Fruit fly (Drosophila melanogaster): ENCODE measurements around the gene disp.

disp gene

dm6 chr3R:5862032-5862641 lies 6.0 kb upstream of the disp start, which contains the start of gene CG2017 (continued):
- TF ChIP-seq CG12744 (GFP tag; optimal IDR thresholded peaks at IDR 0.05) (peak; percentile 20), Dip2 (GFP tag; IDR thresholded peaks at IDR 0.05) (no peak), CG5953 (GFP tag; IDR thresholded peaks at IDR 0.05) (no peak), CG14050 (GFP tag; IDR thresholded peaks at IDR 0.05) (peak; percentile 26; the same call in 1 of the 3 replicates), ssp (GFP tag; IDR thresholded peaks at IDR 0.05) (no peak), Med (GFP tag) (peak; percentile 95), CG4617 (GFP tag; optimal IDR thresholded peaks at IDR 0.05; ENCODE audit: borderline replicate concordance) (peak; percentile 84), Jarid2 (GFP tag; optimal IDR thresholded peaks at IDR 0.05) (peak; percentile 0), tll (GFP tag; optimal IDR thresholded peaks at IDR 0.05) (peak; percentile 28 to 84), bcd (GFP tag; optimal IDR thresholded peaks at IDR 0.05) (peak; percentile 50), CG8281 (tag; optimal IDR thresholded peaks at IDR 0.05) (no peak), ERR (GFP tag; optimal IDR thresholded peaks at IDR 0.05) (peak; percentile 29), Bgb (GFP tag; IDR thresholded peaks at IDR 0.05; ENCODE audit: partially characterized antibody) (peak; percentile 49; the same call in 1 of the 2 replicates), wor (GFP tag; IDR thresholded peaks at IDR 0.05) (no peak), CG16863 (GFP tag; optimal IDR thresholded peaks at IDR 0.05) (no peak), zen (tag; optimal IDR thresholded peaks at IDR 0.05) (peak; percentile 20), crol (GFP tag; IDR thresholded peaks at IDR 0.05) (no peak), CG11398 (GFP tag; optimal IDR thresholded peaks at IDR 0.05) (peak; percentile 19), CG14014 (GFP tag; IDR thresholded peaks at IDR 0.05) (peak; percentile 18; the same call in 1 of the 2 replicates), Hand (GFP tag; optimal IDR thresholded peaks at IDR 0.05) (no peak), CG9727 (GFP tag; optimal IDR thresholded peaks at IDR 0.05) (no peak), ro (GFP tag; IDR thresholded peaks at IDR 0.05) (no peak), CG13287 (GFP tag; IDR thresholded peaks at IDR 0.05; ENCODE audit: partially characterized antibody) (peak; percentile 61), CG14710 (tag; optimal IDR thresholded peaks at IDR 0.05) (peak; percentile 67), Nf-YB (GFP tag; optimal IDR thresholded peaks at IDR 0.05) (no peak), CG10462 (GFP tag; optimal IDR thresholded peaks at IDR 0.05) (no peak), ems (GFP tag; optimal IDR thresholded peaks at IDR 0.05) (peak; percentile 31), ken (GFP tag; IDR thresholded peaks at IDR 0.05) (peak; percentile 69; the same call in 2 of the 3 replicates), HLH54F (GFP tag; optimal IDR thresholded peaks at IDR 0.05) (peak; percentile 71), HmgD (GFP tag; optimal IDR thresholded peaks at IDR 0.05) (peak; percentile 60), chif (GFP tag; optimal IDR thresholded peaks at IDR 0.05) (peak; percentile 45 to 51), Hr3 (GFP tag; optimal IDR thresholded peaks at IDR 0.05) (peak; percentile 44), jing (GFP tag; optimal IDR thresholded peaks at IDR 0.05) (no peak), chm (GFP tag; IDR thresholded peaks at IDR 0.05) (no peak), cad (GFP tag; optimal IDR thresholded peaks at IDR 0.05) (no peak), CG7372 (GFP tag; IDR thresholded peaks at IDR 0.05) (no peak), corto (GFP tag; optimal IDR thresholded peaks at IDR 0.05) (no peak), CG13424 (tag; optimal IDR thresholded peaks at IDR 0.05) (no peak), dm (GFP tag; optimal IDR thresholded peaks at IDR 0.05) (peak; percentile 75), ttk (GFP tag; IDR thresholded peaks at IDR 0.05) (peak; percentile 31; the same call in 1 of the 2 replicates), Ets97D (GFP tag; optimal IDR thresholded peaks at IDR 0.05) (peak; percentile 92), CG2129 (GFP tag; IDR thresholded peaks at IDR 0.05; ENCODE audit: partially characterized antibody) (no peak), yki (optimal IDR thresholded peaks at IDR 0.05) (no peak), zfh2 (GFP tag; optimal IDR thresholded peaks at IDR 0.05) (peak; percentile 52), da (GFP tag; optimal IDR thresholded peaks at IDR 0.05) (peak; percentile 66), CG16813 (GFP tag; IDR thresholded peaks at IDR 0.05; ENCODE audit: partially characterized antibody) (no peak), Dll (GFP tag; IDR thresholded peaks at IDR 0.05; ENCODE audit: partially characterized antibody) (peak; percentile 38; the same call in 2 of the 4 replicates), gcm2 (GFP tag; optimal IDR thresholded peaks at IDR 0.05) (no peak), CG4707 (GFP tag; optimal IDR thresholded peaks at IDR 0.05) (no peak), Sox100B (GFP tag; optimal IDR thresholded peaks at IDR 0.05) (no peak)

All from whole organism, embryonic.